Worm (Caenorhabditis elegans) whole organism, L2 larva: Measurements from ENCODE around the gene F45E4.5.

Experiments used
- C34F6.9 ChIP-seq: fragments of 150-350 bp; optimal IDR thresholded peaks from 2 replicates; lab custom pipeline; 2014; ENCODE audit warnings: missing biosample characterization, missing genetic modification characterization
- R02D3.7 ChIP-seq: fragments of 150-350 bp; optimal IDR thresholded peaks from 2 replicates; lab custom pipeline; 2014; ENCODE audit warnings: missing biosample characterization, missing genetic modification characterization
- Y55F3AM.14 ChIP-seq: fragments of 200-800 bp; sonication (Bioruptor generic); optimal IDR thresholded peaks from 2 replicates; lab custom pipeline; 2018; ENCODE audit warnings: mild to moderate bottlenecking, missing genetic modification characterization, missing compliant biosample characterization
- alr-1 ChIP-seq: fragments of 150-350 bp; optimal IDR thresholded peaks from 2 replicates; lab custom pipeline; 2014; ENCODE audit warnings: missing biosample characterization, missing genetic modification characterization
- blmp-1 ChIP-seq: sonication (generic microtip); optimal IDR thresholded peaks from 2 replicates; lab custom pipeline; 2017; ENCODE audit warnings: missing genetic modification characterization, mild to moderate bottlenecking, missing compliant biosample characterization, antibody characterized with exemption, moderate library complexity; ENCODE audit not compliant: insufficient read depth
- ceh-16 ChIP-seq: fragments of 150-350 bp; optimal IDR thresholded peaks from 2 replicates; lab custom pipeline; 2014; ENCODE audit warnings: missing biosample characterization, missing genetic modification characterization
- crh-2 ChIP-seq: sonication (generic microtip); optimal IDR thresholded peaks from 2 replicates; lab custom pipeline; 2017; ENCODE audit warnings: missing biosample characterization, missing genetic modification characterization
- dmd-4 ChIP-seq: sonication (generic microtip); optimal IDR thresholded peaks from 2 replicates; lab custom pipeline; 2017; ENCODE audit warnings: missing biosample characterization, missing genetic modification characterization
- elt-1 ChIP-seq: fragments of 150-350 bp; optimal IDR thresholded peaks from 2 replicates; lab custom pipeline; 2014; ENCODE audit warnings: missing biosample characterization, missing genetic modification characterization
- elt-3 ChIP-seq: sonication (generic microtip); optimal IDR thresholded peaks from 2 replicates; lab custom pipeline; 2017; ENCODE audit warnings: missing biosample characterization, missing genetic modification characterization
- fos-1 ChIP-seq: fragments of 150-350 bp; optimal IDR thresholded peaks from 2 replicates; lab custom pipeline; 2014; ENCODE audit warnings: missing biosample characterization, missing genetic modification characterization
- gmeb-1 ChIP-seq: fragments of 150-350 bp; optimal IDR thresholded peaks from 2 replicates; lab custom pipeline; 2014; ENCODE audit warnings: missing biosample characterization, missing genetic modification characterization
- lin-11 ChIP-seq: fragments of 150-350 bp; sonication (generic microtip); optimal IDR thresholded peaks from 2 replicates; lab custom pipeline; 2014; ENCODE audit warnings: missing biosample characterization, missing genetic modification characterization, inconsistent platforms, mixed read lengths
- lin-13 ChIP-seq: fragments of 150-350 bp; optimal IDR thresholded peaks from 2 replicates; lab custom pipeline; 2014; ENCODE audit warnings: missing biosample characterization, missing genetic modification reagents, missing genetic modification characterization
- lin-39 ChIP-seq: fragments of 150-350 bp; optimal IDR thresholded peaks from 2 replicates; lab custom pipeline; 2014; ENCODE audit warnings: missing biosample characterization, missing genetic modification reagents, missing genetic modification characterization
- lsy-2 ChIP-seq, 2 experiments: fragments of 150-350 bp in 1 of 2; sonication (generic microtip) in 1 of 2; optimal IDR thresholded peaks; 2 replicates each; lab custom pipeline; 2014 to 2017; ENCODE audit warnings: missing biosample characterization in 2 of 2, missing genetic modification characterization in 2 of 2
- mbf-1 ChIP-seq: sonication (generic microtip); optimal IDR thresholded peaks from 2 replicates; lab custom pipeline; 2017; ENCODE audit warnings: missing biosample characterization, missing genetic modification characterization
- nhr-10 ChIP-seq: sonication (generic microtip); optimal IDR thresholded peaks from 2 replicates; lab custom pipeline; 2017; ENCODE audit warnings: missing biosample characterization, missing genetic modification characterization
- nhr-129 ChIP-seq: fragments of 150-350 bp; optimal IDR thresholded peaks from 2 replicates; lab custom pipeline; 2014; ENCODE audit warnings: missing biosample characterization, missing genetic modification characterization
- nhr-21 ChIP-seq: fragments of 150-350 bp; optimal IDR thresholded peaks from 2 replicates; lab custom pipeline; 2014; ENCODE audit warnings: missing biosample characterization, missing genetic modification characterization
- nhr-237 ChIP-seq: fragments of 150-350 bp; optimal IDR thresholded peaks from 2 replicates; lab custom pipeline; 2014; ENCODE audit warnings: missing biosample characterization, missing genetic modification characterization
- nhr-77 ChIP-seq: fragments of 150-350 bp; optimal IDR thresholded peaks from 2 replicates; lab custom pipeline; 2014; ENCODE audit warnings: missing biosample characterization, missing genetic modification characterization
- peb-1 ChIP-seq: fragments of 150-350 bp; optimal IDR thresholded peaks from 2 replicates; lab custom pipeline; 2014; ENCODE audit warnings: missing biosample characterization, missing genetic modification characterization
- sem-4 ChIP-seq: fragments of 150-350 bp; optimal IDR thresholded peaks from 2 replicates; lab custom pipeline; 2014; ENCODE audit warnings: missing biosample characterization, missing genetic modification reagents, missing genetic modification characterization
- skn-1 ChIP-seq: sonication (generic microtip); optimal IDR thresholded peaks from 2 replicates; lab custom pipeline; 2017; ENCODE audit warnings: missing biosample characterization, missing genetic modification characterization
- sma-3 ChIP-seq: sonication (generic microtip); optimal IDR thresholded peaks from 2 replicates; lab custom pipeline; 2016; ENCODE audit warnings: missing genetic modification reagents, missing genetic modification characterization, missing compliant biosample characterization
- sma-9 ChIP-seq, 2 experiments: fragments of 150-350 bp in 1 of 2; sonication (generic microtip) in 1 of 2; optimal IDR thresholded peaks; 2 replicates each; lab custom pipeline; 2014 to 2016; ENCODE audit warnings: missing genetic modification characterization in 2 of 2, mild to moderate bottlenecking in 1 of 2, missing biosample characterization in 1 of 2, missing compliant biosample characterization in 1 of 2, missing genetic modification reagents in 1 of 2, moderate library complexity in 1 of 2
- snpc-4 ChIP-seq: fragments of 150-350 bp; optimal IDR thresholded peaks from 2 replicates; lab custom pipeline; 2014; ENCODE audit warnings: missing biosample characterization, missing genetic modification characterization
- unc-39 ChIP-seq: fragments of 150-350 bp; optimal IDR thresholded peaks from 2 replicates; lab custom pipeline; 2014; ENCODE audit warnings: missing biosample characterization, missing genetic modification characterization
- unc-55 ChIP-seq: fragments of 150-350 bp; sonication (generic microtip); optimal IDR thresholded peaks from 3 replicates; lab custom pipeline; 2014; ENCODE audit warnings: missing biosample characterization, missing genetic modification reagents, missing genetic modification characterization
- unc-62 ChIP-seq: fragments of 150-350 bp; optimal IDR thresholded peaks from 2 replicates; lab custom pipeline; 2014; ENCODE audit warnings: missing biosample characterization, missing genetic modification reagents, missing genetic modification characterization
- zag-1 ChIP-seq: fragments of 150-350 bp; optimal IDR thresholded peaks from 2 replicates; lab custom pipeline; 2014; ENCODE audit warnings: missing biosample characterization, missing genetic modification characterization
- ztf-1 ChIP-seq: fragments of 200-800 bp; sonication (Bioruptor generic); conservative IDR thresholded peaks from 2 replicates; pipeline ENCODE4 v1.3.6; 2022; ENCODE audit warnings: missing genetic modification characterization, missing compliant biosample characterization
- ztf-4 ChIP-seq: fragments of 150-350 bp; optimal IDR thresholded peaks from 2 replicates; lab custom pipeline; 2014; ENCODE audit warnings: missing biosample characterization, missing genetic modification characterization

The F45E4.5 gene

DNA sequence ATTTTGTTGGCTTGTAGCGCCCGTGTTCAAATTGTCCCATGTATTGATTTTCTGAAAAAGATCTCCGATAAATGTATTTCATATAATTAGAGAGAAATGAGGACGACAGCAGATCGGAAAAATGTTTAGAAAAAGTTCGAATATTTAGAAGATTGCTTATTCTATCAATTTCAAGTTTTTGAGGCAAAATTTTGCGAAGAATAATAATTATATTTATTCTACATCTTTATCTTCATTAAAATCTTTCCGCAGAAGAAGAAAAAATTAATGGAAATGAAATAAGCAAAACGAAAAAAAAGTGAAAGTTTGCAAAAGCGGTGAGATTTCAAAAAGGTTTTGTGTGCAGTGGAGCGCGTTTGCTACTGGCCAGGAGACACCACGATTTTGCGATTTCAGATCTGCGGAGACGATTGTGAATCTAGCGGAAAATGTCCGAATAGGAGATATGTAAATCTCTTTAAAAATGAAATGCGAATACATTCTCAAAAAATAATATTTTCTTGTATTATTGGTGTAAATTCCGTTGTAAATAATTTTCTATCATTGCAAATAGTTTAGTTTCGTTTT, 25.5 kb upstream of the F45E4.5 start, which contains the start of gene nrde-4:
nrde-4 (minus strand) TSS at position 51 of the 567 bp plus-strand sequence.
- no peak for TF ChIP-seq ceh-16 (tag; lab: Kevin White, UChicago)
- no peak for TF ChIP-seq snpc-4 (tag; lab: Kevin White, UChicago)
- peak; percentile 90 for TF ChIP-seq C34F6.9
- peak; percentile 75 for TF ChIP-seq fos-1 (tag; lab: Kevin White, UChicago)
- TF ChIP-seq mbf-1 (tag; lab: Kevin White, UChicago), result no peak
- TF ChIP-seq unc-62 (GFP tag; lab: Kevin White, UChicago), result no peak
- peak; percentile 77 for TF ChIP-seq nhr-129 (tag; lab: Kevin White, UChicago)
- peak; percentile 81 for TF ChIP-seq sem-4 (tag; lab: Kevin White, UChicago)
- TF ChIP-seq lin-13 (GFP tag; lab: Kevin White, UChicago), result peak; percentile 60
- TF ChIP-seq R02D3.7 (tag; lab: Kevin White, UChicago), result no peak
- peak; percentile 59 for TF ChIP-seq sma-9 (GFP tag; optimal IDR thresholded peaks at IDR 0.05; lab: Kevin White, UChicago)
- TF ChIP-seq sma-9 (tag; optimal IDR thresholded peaks at IDR 0.05; lab: Kevin White, UChicago), result no peak
- TF ChIP-seq nhr-10 (tag; lab: Kevin White, UChicago), result no peak
- peak; percentile 97 for TF ChIP-seq blmp-1 (tag; lab: Kevin White, UChicago)
- peak; percentile 39 for TF ChIP-seq gmeb-1 (tag; lab: Kevin White, UChicago)
- peak; percentile 61 for TF ChIP-seq sma-3
- no peak for TF ChIP-seq nhr-237
- no peak for TF ChIP-seq elt-1 (tag; lab: Kevin White, UChicago)
- TF ChIP-seq peb-1 (tag; lab: Kevin White, UChicago), result no peak
- TF ChIP-seq unc-55 (GFP tag; lab: Kevin White, UChicago), result peak; percentile 86
- peak; percentile 71 for TF ChIP-seq crh-2 (tag; lab: Kevin White, UChicago)
- peak; percentile 22 for TF ChIP-seq zag-1 (tag; lab: Kevin White, UChicago)
- no peak for TF ChIP-seq alr-1 (tag; lab: Kevin White, UChicago)
- peak; percentile 22 for TF ChIP-seq nhr-21
- no peak for TF ChIP-seq nhr-77 (tag; lab: Kevin White, UChicago)
- peak in 1 of 2 experiments; percentile 79 for TF ChIP-seq lsy-2 (tag; optimal IDR thresholded peaks at IDR 0.05; lab: Kevin White, UChicago)
- TF ChIP-seq, all 48 proteins: peak for 14

DNA sequence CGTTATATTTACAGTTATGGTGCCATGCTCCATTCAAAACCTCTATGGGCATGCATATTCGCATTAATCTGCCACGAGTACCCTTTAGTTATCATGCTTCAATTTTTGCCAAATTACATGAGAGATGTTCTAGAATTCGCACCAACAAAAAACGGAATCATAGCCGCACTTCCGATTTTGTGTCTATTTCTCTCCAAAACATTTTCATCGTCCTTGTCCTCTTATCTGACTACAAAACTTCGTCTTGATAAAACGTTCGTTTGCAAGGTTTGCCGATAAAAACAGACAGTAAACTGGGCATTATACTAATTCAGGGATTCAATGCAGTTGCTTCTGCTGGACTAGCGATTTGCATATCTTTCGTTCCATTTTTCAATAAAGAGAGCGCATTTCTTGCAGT, 24.4 kb upstream of the F45E4.5 start:
- TF ChIP-seq fos-1 (tag; lab: Kevin White, UChicago), result peak; percentile 51
- TF ChIP-seq lin-11 (tag; lab: Kevin White, UChicago), result no peak

DNA sequence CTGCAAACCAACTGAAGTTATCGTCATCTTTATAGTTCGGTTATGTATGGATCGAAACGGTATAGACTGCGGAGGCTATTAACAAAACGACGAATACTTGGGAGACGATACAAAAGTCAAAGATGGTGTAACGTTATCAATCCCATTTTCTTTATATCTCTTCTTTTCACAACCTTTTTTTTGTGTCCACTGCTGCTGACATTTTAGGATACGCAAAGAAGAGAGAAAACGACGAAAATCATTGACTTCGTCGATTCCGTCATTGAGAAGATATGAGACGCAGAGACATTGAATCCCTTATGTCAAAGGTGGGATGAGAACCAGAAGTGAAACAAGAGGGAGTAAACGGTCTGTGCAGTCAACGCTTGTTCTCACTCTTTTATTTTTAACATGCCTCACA, 22.3 kb upstream of the F45E4.5 start, which contains the start of gene cima-1:
cima-1 (plus strand) TSS at position 340 of the 400 bp plus-strand sequence.
- TF ChIP-seq unc-55 (GFP tag; lab: Kevin White, UChicago) (no peak), nhr-129 (tag; lab: Kevin White, UChicago) (peak; percentile 21), dmd-4 (tag; lab: Kevin White, UChicago) (no peak), sma-3 (peak; percentile 13), fos-1 (tag; lab: Kevin White, UChicago) (peak; percentile 26), crh-2 (tag; lab: Kevin White, UChicago) (no peak)

DNA sequence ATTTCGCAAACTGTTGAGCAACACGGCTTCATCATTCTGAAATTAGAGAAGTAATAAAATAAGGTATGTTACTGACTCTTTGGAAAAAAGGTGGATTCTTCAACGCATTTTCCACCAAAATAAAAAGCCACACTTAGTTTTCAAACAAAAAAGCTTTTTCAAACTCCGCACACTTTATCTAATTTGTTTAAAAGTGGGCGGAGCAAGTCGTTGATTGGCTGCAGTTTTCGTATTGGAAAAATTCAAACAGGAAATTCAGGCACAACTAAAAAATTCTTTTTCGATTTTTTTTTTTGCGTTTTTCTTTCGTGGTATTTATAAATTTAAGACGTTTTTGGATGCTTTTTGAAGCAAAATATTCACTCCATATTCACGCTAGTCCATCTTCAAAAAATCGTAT, 21.6 kb upstream of the F45E4.5 start:
- TF ChIP-seq nhr-21 (no peak), snpc-4 (tag; lab: Kevin White, UChicago) (no peak), unc-55 (GFP tag; lab: Kevin White, UChicago) (peak; percentile 14)
- TF ChIP-seq, all 48 proteins: peak for 1

DNA sequence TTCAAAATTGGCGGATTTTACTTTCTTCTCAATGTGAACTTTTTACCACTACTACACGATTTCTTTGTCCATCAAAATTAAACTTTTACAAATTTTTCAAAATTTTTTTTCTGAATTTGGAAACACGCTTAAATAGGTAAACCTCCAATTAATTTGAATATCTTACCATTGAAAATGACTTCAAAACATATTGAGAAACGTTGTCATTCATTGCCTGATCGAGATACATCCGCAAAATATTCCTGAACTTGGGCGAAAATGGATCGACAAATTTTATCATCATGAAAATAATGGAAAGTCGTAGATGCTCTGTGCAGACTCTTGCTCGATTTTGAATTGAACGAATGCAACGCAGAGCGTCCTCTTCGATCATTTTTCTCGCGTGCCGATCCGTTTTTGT, 18.0 kb upstream of the F45E4.5 start:
- TF ChIP-seq zag-1 (tag; lab: Kevin White, UChicago), result no peak
- no peak for TF ChIP-seq lin-13 (GFP tag; lab: Kevin White, UChicago)
- no peak for TF ChIP-seq snpc-4 (tag; lab: Kevin White, UChicago)
- no peak for TF ChIP-seq sma-3
- no peak for TF ChIP-seq skn-1 (tag; lab: Kevin White, UChicago)
- TF ChIP-seq Y55F3AM.14 (GFP tag; lab: Kevin White, UChicago), result no peak
- TF ChIP-seq nhr-21, result no peak
- no peak for TF ChIP-seq lin-39 (tag; lab: Kevin White, UChicago)
- no peak for TF ChIP-seq ztf-1 (GFP tag; lab: Robert Waterston, UW)
- TF ChIP-seq elt-3 (tag; lab: Kevin White, UChicago), result no peak
- no peak for TF ChIP-seq alr-1 (tag; lab: Kevin White, UChicago)
- TF ChIP-seq gmeb-1 (tag; lab: Kevin White, UChicago), result no peak
- TF ChIP-seq sma-9 (GFP tag; optimal IDR thresholded peaks at IDR 0.05; lab: Kevin White, UChicago), result no peak
- no peak for TF ChIP-seq sma-9 (tag; optimal IDR thresholded peaks at IDR 0.05; lab: Kevin White, UChicago)
- TF ChIP-seq unc-39 (tag; lab: Kevin White, UChicago), result no peak
- no peak for TF ChIP-seq ztf-4 (tag; lab: Kevin White, UChicago)
- no peak for TF ChIP-seq crh-2 (tag; lab: Kevin White, UChicago)
- TF ChIP-seq nhr-10 (tag; lab: Kevin White, UChicago), result no peak
